Worm (Caenorhabditis elegans) whole organism, mixed stage, embryonic: ENCODE results near the gene Y53G8AR.8.

ENCODE experiments used
- elt-3 ChIP-seq: fragments of 150-350 bp; optimal IDR thresholded peaks from 2 replicates; lab custom pipeline; 2014; ENCODE audit warnings: missing biosample characterization, missing genetic modification characterization
- lin-13 ChIP-seq: fragments of 150-350 bp; optimal IDR thresholded peaks from 2 replicates; lab custom pipeline; 2014; ENCODE audit warnings: missing biosample characterization, missing genetic modification characterization
- mep-1 ChIP-seq: fragments of 150-350 bp; optimal IDR thresholded peaks from 2 replicates; lab custom pipeline; 2017; ENCODE audit warnings: missing biosample characterization, missing genetic modification reagents, missing genetic modification characterization, inconsistent platforms
- mls-2 ChIP-seq: sonication (generic microtip); optimal IDR thresholded peaks from 2 replicates; lab custom pipeline; 2016; ENCODE audit warnings: mild to moderate bottlenecking, missing genetic modification characterization, moderate library complexity, missing compliant biosample characterization
- nhr-2 ChIP-seq: fragments of 150-350 bp; optimal IDR thresholded peaks from 2 replicates; lab custom pipeline; 2014; ENCODE audit warnings: missing biosample characterization, missing genetic modification characterization
- nhr-76 ChIP-seq: sonication (generic microtip); optimal IDR thresholded peaks from 2 replicates; lab custom pipeline; 2017; ENCODE audit warnings: missing biosample characterization, missing genetic modification characterization
- pha-4 ChIP-seq: fragments of 150-350 bp; optimal IDR thresholded peaks from 2 replicates; lab custom pipeline; 2018; ENCODE audit warnings: missing biosample characterization, missing genetic modification reagents, missing genetic modification characterization

- TF ChIP-seq mep-1 (tag; lab: Kevin White, UChicago), result no peak
- no peak for TF ChIP-seq nhr-2 (tag; lab: Kevin White, UChicago)
- TF ChIP-seq nhr-76, result no peak
- no peak for TF ChIP-seq mls-2 (tag; lab: Kevin White, UChicago)
- TF ChIP-seq lin-13 (tag; lab: Kevin White, UChicago), result no peak
- no peak for TF ChIP-seq pha-4
- TF ChIP-seq elt-3 (tag; lab: Kevin White, UChicago), result no peak
Measured at ce11 chrIII:3308940-3309339, 14.8 kb upstream of the Y53G8AR.8 start.
